Fruit fly (Drosophila melanogaster) whole organism, embryonic: Measurements from ENCODE around the gene FIG4.

Experiments used
- ATbp ChIP-seq: fragments of 200-800 bp; sonication (Bioruptor generic); optimal IDR thresholded peaks from 2 replicates; lab custom pipeline; 2017; ENCODE audit warnings: missing biosample characterization, mild to moderate bottlenecking, missing genetic modification characterization, missing genetic modification reagents
- Awh ChIP-seq: fragments of 200-800 bp; sonication (Bioruptor generic); IDR thresholded peaks from 2 replicates; pipeline ENCODE4, ENCODE4 v1.3.6; 2022; ENCODE audit warnings: missing biosample characterization, missing genetic modification characterization
- Bdp1 ChIP-seq: fragments of 200-800 bp; sonication (Bioruptor generic); optimal IDR thresholded peaks from 3 replicates; lab custom pipeline; 2016; ENCODE audit warnings: missing biosample characterization, missing genetic modification characterization
- CG11398 ChIP-seq: fragments of 200-800 bp; sonication (Bioruptor generic); optimal IDR thresholded peaks from 2 replicates; lab custom pipeline; 2016; ENCODE audit warnings: missing biosample characterization, missing genetic modification characterization
- CG14667 ChIP-seq: fragments of 200-800 bp; sonication (Bioruptor generic); IDR thresholded peaks from 2 replicates; pipeline ENCODE4 v1.3.6; 2022; ENCODE audit warnings: missing biosample characterization, missing genetic modification characterization
- CG14965 ChIP-seq: fragments of 200-800 bp; sonication (Bioruptor generic); optimal IDR thresholded peaks from 2 replicates; lab custom pipeline; 2016; ENCODE audit warnings: missing biosample characterization, missing genetic modification characterization, borderline replicate concordance
- CG15269 ChIP-seq: fragments of 200-800 bp; sonication (Bioruptor generic); optimal IDR thresholded peaks from 2 replicates; lab custom pipeline; 2018; ENCODE audit warnings: missing biosample characterization, mild to moderate bottlenecking, missing genetic modification characterization, moderate library complexity
- CG1603 ChIP-seq: fragments of 200-800 bp; sonication (Bioruptor generic); optimal IDR thresholded peaks from 2 replicates; lab custom pipeline; 2019; ENCODE audit warnings: missing biosample characterization, mild to moderate bottlenecking, missing genetic modification characterization, moderate library complexity
- CG1647 ChIP-seq: fragments of 200-800 bp; sonication (Bioruptor generic); optimal IDR thresholded peaks from 3 replicates; lab custom pipeline; 2016; ENCODE audit warnings: missing biosample characterization, missing genetic modification characterization
- CG17361 ChIP-seq: fragments of 200-800 bp; sonication (Bioruptor generic); IDR thresholded peaks from 3 replicates; pipeline ENCODE4 v1.3.6; 2022; ENCODE audit warnings: missing biosample characterization, missing genetic modification characterization
- CG17568 ChIP-seq: fragments of 200-800 bp; sonication (Bioruptor generic); optimal IDR thresholded peaks from 2 replicates; lab custom pipeline; 2018; ENCODE audit warnings: missing biosample characterization, mild to moderate bottlenecking, missing genetic modification characterization, moderate library complexity
- CG18262 ChIP-seq: fragments of 200-800 bp; optimal IDR thresholded peaks from 3 replicates; lab custom pipeline; 2019; ENCODE audit warnings: missing biosample characterization, mild to moderate bottlenecking, missing genetic modification characterization, moderate library complexity
- CG30403 ChIP-seq: fragments of 200-800 bp; sonication (Bioruptor generic); optimal IDR thresholded peaks from 3 replicates; lab custom pipeline; 2016; ENCODE audit warnings: missing biosample characterization, missing genetic modification characterization
- CG31365 ChIP-seq: fragments of 200-800 bp; sonication (Bioruptor generic); optimal IDR thresholded peaks from 2 replicates; lab custom pipeline; 2018; ENCODE audit warnings: missing biosample characterization, mild to moderate bottlenecking, missing genetic modification characterization
- CG3281 ChIP-seq: fragments of 200-800 bp; sonication (Bioruptor generic); optimal IDR thresholded peaks from 3 replicates; lab custom pipeline; 2017; ENCODE audit warnings: missing biosample characterization, mild to moderate bottlenecking, missing genetic modification characterization
- CG42726 ChIP-seq: fragments of 200-800 bp; sonication (Bioruptor generic); IDR thresholded peaks from 2 replicates; pipeline ENCODE4 v1.3.6; 2022; ENCODE audit warnings: missing biosample characterization, missing genetic modification characterization; ENCODE audit not compliant: partially characterized antibody
- CG6272 ChIP-seq: fragments of 200-800 bp; sonication (Bioruptor generic); IDR thresholded peaks from 2 replicates; pipeline ENCODE4 v1.3.6; 2022; ENCODE audit warnings: missing biosample characterization, missing genetic modification characterization
- CG7786 ChIP-seq: fragments of 200-800 bp; sonication (Bioruptor generic); optimal IDR thresholded peaks from 2 replicates; lab custom pipeline; 2016; ENCODE audit warnings: missing biosample characterization, missing genetic modification characterization
- CG7963 ChIP-seq: fragments of 200-800 bp; sonication (Bioruptor generic); IDR thresholded peaks from 3 replicates; pipeline ENCODE4 v1.3.6; 2022; ENCODE audit warnings: missing biosample characterization, missing genetic modification characterization; ENCODE audit not compliant: partially characterized antibody
- CG8089 ChIP-seq: fragments of 200-800 bp; sonication (Bioruptor generic); optimal IDR thresholded peaks from 3 replicates; lab custom pipeline; 2016; ENCODE audit warnings: missing biosample characterization, missing genetic modification characterization
- CG9437 ChIP-seq: fragments of 200-800 bp; sonication (Bioruptor generic); optimal IDR thresholded peaks from 2 replicates; lab custom pipeline; 2018; ENCODE audit warnings: missing biosample characterization, mild to moderate bottlenecking, missing genetic modification characterization
- CG9817 ChIP-seq: fragments of 200-800 bp; sonication (Bioruptor generic); optimal IDR thresholded peaks from 2 replicates; lab custom pipeline; 2018; ENCODE audit warnings: missing biosample characterization, mild to moderate bottlenecking, missing genetic modification characterization, moderate library complexity
- CoRest ChIP-seq: fragments of 200-800 bp; sonication (Bioruptor generic); optimal IDR thresholded peaks from 3 replicates; lab custom pipeline; 2018; ENCODE audit warnings: missing biosample characterization, mild to moderate bottlenecking, missing genetic modification characterization, moderate library complexity
- Drgx ChIP-seq: fragments of 200-800 bp; sonication (Bioruptor generic); IDR thresholded peaks from 2 replicates; pipeline ENCODE4 v1.3.6; 2022; ENCODE audit warnings: missing biosample characterization, missing genetic modification characterization
- E2f2 ChIP-seq: fragments of 200-800 bp; sonication (Bioruptor generic); IDR thresholded peaks from 2 replicates; pipeline ENCODE4 v1.3.6; 2022; ENCODE audit warnings: missing biosample characterization, missing genetic modification characterization
- Fer1 ChIP-seq: fragments of 200-800 bp; sonication (Bioruptor generic); optimal IDR thresholded peaks from 2 replicates; lab custom pipeline; 2017; ENCODE audit warnings: missing biosample characterization, mild to moderate bottlenecking, missing genetic modification characterization
- H15 ChIP-seq: fragments of 200-800 bp; sonication (Bioruptor generic); IDR thresholded peaks from 3 replicates; pipeline ENCODE4 v1.3.6; 2022; ENCODE audit warnings: missing biosample characterization, missing genetic modification characterization
- Hey ChIP-seq: fragments of 200-800 bp; sonication (Bioruptor generic); optimal IDR thresholded peaks from 3 replicates; lab custom pipeline; 2018; ENCODE audit warnings: missing biosample characterization, mild to moderate bottlenecking, missing genetic modification characterization
- NK7.1 ChIP-seq: fragments of 200-800 bp; sonication (Bioruptor generic); optimal IDR thresholded peaks from 3 replicates; lab custom pipeline; 2016; ENCODE audit warnings: missing biosample characterization, missing genetic modification characterization
- Sin3A ChIP-seq: fragments of >200 bp; optimal IDR thresholded peaks from 2 replicates; lab custom pipeline; 2018
- YL-1 ChIP-seq: fragments of 200-800 bp; sonication (Bioruptor generic); optimal IDR thresholded peaks from 3 replicates; lab custom pipeline; 2017; ENCODE audit warnings: missing biosample characterization, mild to moderate bottlenecking, missing genetic modification characterization
- amos ChIP-seq: fragments of 200-800 bp; sonication (Bioruptor generic); IDR thresholded peaks from 2 replicates; pipeline ENCODE4 v1.3.6; 2022; ENCODE audit warnings: missing biosample characterization, missing genetic modification characterization; ENCODE audit not compliant: partially characterized antibody
- cwo ChIP-seq: fragments of 200-800 bp; sonication (Bioruptor generic); optimal IDR thresholded peaks from 3 replicates; lab custom pipeline; 2017; ENCODE audit warnings: missing biosample characterization, missing genetic modification characterization, mild to moderate bottlenecking, moderate library complexity, missing genetic modification reagents
- eyg ChIP-seq: fragments of 200-800 bp; sonication (Bioruptor generic); optimal IDR thresholded peaks from 3 replicates; lab custom pipeline; 2016; ENCODE audit warnings: missing biosample characterization, missing genetic modification characterization
- fd96Cb ChIP-seq: fragments of 200-800 bp; sonication (Bioruptor generic); optimal IDR thresholded peaks from 2 replicates; lab custom pipeline; 2018; ENCODE audit warnings: missing biosample characterization, mild to moderate bottlenecking, missing genetic modification characterization, moderate library complexity
- grau ChIP-seq: fragments of 200-800 bp; optimal IDR thresholded peaks from 3 replicates; lab custom pipeline; 2019; ENCODE audit warnings: missing biosample characterization, mild to moderate bottlenecking, missing genetic modification characterization, moderate library complexity
- gro ChIP-seq: fragments of 200-800 bp; sonication (Bioruptor generic); optimal IDR thresholded peaks from 2 replicates; lab custom pipeline; 2016; ENCODE audit warnings: missing biosample characterization, missing genetic modification characterization
- hb ChIP-seq: fragments of 200-800 bp; sonication (Bioruptor generic); IDR thresholded peaks from 3 replicates; pipeline ENCODE4 v1.3.6; 2022; ENCODE audit warnings: missing biosample characterization, missing genetic modification characterization; ENCODE audit not compliant: partially characterized antibody
- her ChIP-seq: fragments of 200-800 bp; sonication (Bioruptor generic); optimal IDR thresholded peaks from 2 replicates; lab custom pipeline; 2016; ENCODE audit warnings: missing biosample characterization, missing genetic modification characterization
- jing ChIP-seq: fragments of 200-800 bp; sonication (Bioruptor generic); optimal IDR thresholded peaks from 2 replicates; lab custom pipeline; 2018; ENCODE audit warnings: missing biosample characterization, mild to moderate bottlenecking, missing genetic modification characterization
- mld ChIP-seq: fragments of 200-800 bp; sonication (Bioruptor generic); IDR thresholded peaks from 3 replicates; pipeline ENCODE4 v1.3.6; 2022; ENCODE audit warnings: missing biosample characterization, missing genetic modification characterization; ENCODE audit not compliant: partially characterized antibody
- nerfin-2 ChIP-seq: fragments of 200-800 bp; sonication (Bioruptor generic); IDR thresholded peaks from 2 replicates; pipeline ENCODE4 v1.3.6; 2022; ENCODE audit warnings: missing biosample characterization, missing genetic modification characterization; ENCODE audit not compliant: partially characterized antibody
- odd ChIP-seq: fragments of 200-800 bp; sonication (Bioruptor generic); optimal IDR thresholded peaks from 2 replicates; lab custom pipeline; 2017; ENCODE audit warnings: missing biosample characterization, mild to moderate bottlenecking, missing genetic modification characterization
- pho ChIP-seq: fragments of 200-800 bp; sonication (Bioruptor generic); optimal IDR thresholded peaks from 2 replicates; lab custom pipeline; 2016; ENCODE audit warnings: missing biosample characterization, missing genetic modification characterization
- pros ChIP-seq: fragments of 200-800 bp; sonication (Bioruptor generic); optimal IDR thresholded peaks from 3 replicates; lab custom pipeline; 2019; ENCODE audit warnings: missing biosample characterization, mild to moderate bottlenecking, missing genetic modification characterization, moderate library complexity
- repo ChIP-seq: fragments of 200-800 bp; sonication (Bioruptor generic); optimal IDR thresholded peaks from 2 replicates; lab custom pipeline; 2016; ENCODE audit warnings: missing biosample characterization, missing genetic modification characterization
- sc ChIP-seq, 3 experiments: fragments of >200 bp in 2 of 3; fragments of 200-800 bp in 1 of 3; sonication (Bioruptor generic) in 1 of 3; optimal IDR thresholded peaks; 2 replicates in 2 of 3; 3 replicates in 1 of 3; lab custom pipeline; 2017; ENCODE audit warnings: mild to moderate bottlenecking in 1 of 3, missing biosample characterization in 1 of 3, missing genetic modification characterization in 1 of 3, missing genetic modification reagents in 1 of 3
- ssp ChIP-seq: fragments of 200-800 bp; sonication (Bioruptor generic); IDR thresholded peaks from 2 replicates; pipeline ENCODE4 v1.3.6; 2022; ENCODE audit warnings: missing biosample characterization, missing genetic modification characterization
- tna ChIP-seq: fragments of 200-800 bp; sonication (Bioruptor generic); IDR thresholded peaks from 2 replicates; pipeline ENCODE4 v1.3.6; 2022; ENCODE audit warnings: missing biosample characterization, missing genetic modification characterization; ENCODE audit not compliant: partially characterized antibody
- trem ChIP-seq: fragments of 200-800 bp; optimal IDR thresholded peaks from 3 replicates; lab custom pipeline; 2019; ENCODE audit warnings: missing biosample characterization, mild to moderate bottlenecking, missing genetic modification characterization, moderate library complexity
- zen2 ChIP-seq: fragments of 200-800 bp; sonication (Bioruptor generic); IDR thresholded peaks from 3 replicates; pipeline ENCODE4 v1.3.6; 2022; ENCODE audit warnings: missing biosample characterization, missing genetic modification characterization; ENCODE audit not compliant: partially characterized antibody

FIG4 gene

DNA sequence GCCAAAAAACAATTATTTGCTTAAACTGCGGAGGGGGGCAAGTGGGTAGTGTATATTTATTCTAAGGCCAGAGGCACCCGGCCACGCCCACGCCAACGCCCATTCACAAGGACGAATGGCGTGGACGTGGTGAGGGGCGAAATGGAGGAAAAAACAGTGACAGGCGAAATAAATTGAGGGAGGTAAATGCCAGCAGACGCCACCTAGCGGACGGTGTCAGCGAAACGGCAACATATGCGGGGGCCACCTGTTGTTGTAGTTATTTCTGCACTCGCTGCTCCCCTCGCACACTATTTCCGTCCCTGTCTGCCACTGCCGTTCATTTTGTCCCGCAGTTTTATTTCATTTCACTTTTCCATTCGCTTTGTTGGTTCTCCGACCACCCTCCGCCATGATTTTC lies 47.0 kb upstream of the FIG4 start (continued):
- TF ChIP-seq CG9817 (tag; lab: Kevin White, UChicago) = no peak
- TF ChIP-seq H15 = no peak
- no peak for TF ChIP-seq pros (GFP tag; lab: Kevin White, UChicago)
- no peak for TF ChIP-seq CG9437 (GFP tag; lab: Kevin White, UChicago)
- no peak for TF ChIP-seq CoRest (tag; lab: Kevin White, UChicago)
- TF ChIP-seq CG7786 (GFP tag; lab: Kevin White, UChicago) = no peak
- TF ChIP-seq pho (GFP tag; lab: Kevin White, UChicago) = no peak
- TF ChIP-seq her (GFP tag; lab: Kevin White, UChicago) = no peak
- TF ChIP-seq Hey = no peak
- no peak for TF ChIP-seq fd96Cb
- no peak for TF ChIP-seq CG30403 (GFP tag; lab: Kevin White, UChicago)
- TF ChIP-seq CG14965 = peak; percentile 96
- TF ChIP-seq CG31365 = no peak
- TF ChIP-seq eyg (GFP tag; lab: Kevin White, UChicago) = no peak
- TF ChIP-seq Fer1 = no peak
- TF ChIP-seq CG8089 (GFP tag; lab: Kevin White, UChicago) = no peak
- TF ChIP-seq trem (tag; lab: Kevin White, UChicago) = no peak
- TF ChIP-seq CG6272 (GFP tag; lab: Robert Waterston, UW) = peak; percentile 38
- no peak for TF ChIP-seq odd (GFP tag; lab: Kevin White, UChicago)
- no peak for TF ChIP-seq CG1647 (GFP tag; lab: Kevin White, UChicago)
- no peak for TF ChIP-seq hb (GFP tag; lab: Robert Waterston, UW)
- no peak for TF ChIP-seq gro (GFP tag; lab: Kevin White, UChicago)
- TF ChIP-seq CG15269 (tag; lab: Kevin White, UChicago) = no peak
- no peak for TF ChIP-seq CG17361 (GFP tag; lab: Robert Waterston, UW)
- no peak for TF ChIP-seq CG11398 (GFP tag; lab: Kevin White, UChicago)
- TF ChIP-seq CG14667 (GFP tag; lab: Robert Waterston, UW) = peak; percentile 32; the same call in 1 of the 2 replicates
- TF ChIP-seq CG1603 = peak; percentile 25
- TF ChIP-seq repo (GFP tag; lab: Kevin White, UChicago) = no peak
- no peak for TF ChIP-seq Drgx (GFP tag; lab: Robert Waterston, UW)
- no peak for TF ChIP-seq NK7.1 (GFP tag; lab: Kevin White, UChicago)
- TF ChIP-seq CG18262 (tag; lab: Kevin White, UChicago) = no peak
- 0 out of 2 replicates have a peak, but pooled peaks have one; percentile 22 for TF ChIP-seq ssp
- no peak for TF ChIP-seq cwo (GFP tag; lab: Kevin White, UChicago)
- TF ChIP-seq YL-1 = no peak
- no peak for TF ChIP-seq mld
- TF ChIP-seq Sin3A = no peak
- no peak for TF ChIP-seq jing (GFP tag; lab: Kevin White, UChicago)
- TF ChIP-seq grau = no peak
- no peak for TF ChIP-seq sc (optimal IDR thresholded peaks at IDR 0.05; lab: Kevin White, UChicago)
- no peak for TF ChIP-seq sc (GFP tag; optimal IDR thresholded peaks at IDR 0.05; lab: Kevin White, UChicago)

DNA sequence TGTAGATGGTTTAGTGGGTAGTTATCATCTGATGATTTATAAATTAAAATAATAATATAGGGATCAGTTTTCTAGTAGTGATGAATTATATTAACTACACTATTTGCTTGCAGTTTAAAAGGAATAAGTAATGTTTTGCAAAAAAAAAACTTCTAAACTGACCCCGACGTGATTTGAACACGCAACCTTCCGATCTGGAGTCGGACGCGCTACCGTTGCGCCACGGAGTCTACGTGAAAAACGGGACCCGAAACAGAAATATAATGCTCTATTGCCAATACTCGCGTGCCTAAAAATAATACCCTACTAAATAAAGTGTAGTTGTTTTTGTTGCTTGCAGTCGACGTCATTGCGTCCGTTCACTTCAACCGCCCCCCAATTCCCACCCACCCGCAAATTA lies 46.2 kb upstream of the FIG4 start:
- TF ChIP-seq CG1647 (GFP tag; lab: Kevin White, UChicago) = no peak
- peak; percentile 93 for TF ChIP-seq Bdp1 (GFP tag; lab: Kevin White, UChicago)
- TF ChIP-seq CG42726 (GFP tag; lab: Robert Waterston, UW) = peak; percentile 55
- TF ChIP-seq CG3281 = no peak
- TF ChIP-seq zen2 (GFP tag; lab: Robert Waterston, UW) = peak; percentile 42; the same call in 2 of the 3 replicates
- TF ChIP-seq Awh (GFP tag; lab: Robert Waterston, UW) = no peak
- peak; percentile 51; the same call in 2 of the 3 replicates for TF ChIP-seq CG7963 (GFP tag; lab: Robert Waterston, UW)
- no peak for TF ChIP-seq E2f2 (GFP tag; lab: Robert Waterston, UW)
- peak; percentile 67; the same call in 1 of the 2 replicates for TF ChIP-seq amos (GFP tag; lab: Robert Waterston, UW)
- no peak for TF ChIP-seq ATbp
- peak; percentile 46; the same call in 1 of the 2 replicates for TF ChIP-seq nerfin-2 (GFP tag; lab: Robert Waterston, UW)
- no peak for TF ChIP-seq CG1603
- TF ChIP-seq CG17568 (GFP tag; lab: Kevin White, UChicago) = no peak
- peak; percentile 21; the same call in 1 of the 2 replicates for TF ChIP-seq tna
